Worm (Caenorhabditis elegans): Measurements from ENCODE around the gene srh-281.

srh-281 gene

ce11 chrV:16169026-16169425 is 21.6 kb upstream of the srh-281 start, which contains the start of gene str-111:
str-111 (minus strand) TSS chrV:16169126.
- TF ChIP-seq W03F9.2 (tag; optimal IDR thresholded peaks at IDR 0.05) (no peak), him-1 (tag; optimal IDR thresholded peaks at IDR 0.05) (no peak), dao-5 (tag; optimal IDR thresholded peaks at IDR 0.05) (no peak)

ce11 chrV:16171721-16172120 is 18.9 kb upstream of the srh-281 start, which contains the start of gene K05D4.9:
K05D4.9 (minus strand) TSS chrV:16171821.
- TF ChIP-seq W03F9.2 (tag; optimal IDR thresholded peaks at IDR 0.05) (no peak), dao-5 (tag; optimal IDR thresholded peaks at IDR 0.05) (no peak), him-1 (tag; optimal IDR thresholded peaks at IDR 0.05) (no peak)

- TF ChIP-seq W03F9.2 (tag; optimal IDR thresholded peaks at IDR 0.05): no peak
These were observed 16.5 kb upstream of the srh-281 start for ce11 chrV:16174109-16174508.

ce11 chrV:16175227-16175626 is 15.4 kb upstream of the srh-281 start:
- TF ChIP-seq W03F9.2 (tag; optimal IDR thresholded peaks at IDR 0.05) (no peak), dao-5 (tag; optimal IDR thresholded peaks at IDR 0.05) (no peak), him-1 (tag; optimal IDR thresholded peaks at IDR 0.05) (no peak)

- TF ChIP-seq dao-5 (tag; optimal IDR thresholded peaks at IDR 0.05) (no peak), him-1 (tag; optimal IDR thresholded peaks at IDR 0.05) (no peak), W03F9.2 (tag; optimal IDR thresholded peaks at IDR 0.05) (no peak)
These were observed 14.8 kb upstream of the srh-281 start, which contains the start of gene cyp-33D1 for ce11 chrV:16175757-16176156. cyp-33D1 (minus strand) TSS chrV:16175857.

ce11 chrV:16180350-16180749 is 10.2 kb upstream of the srh-281 start, which contains the start of gene str-106:
str-106 (plus strand) TSS chrV:16180650.
- TF ChIP-seq W03F9.2 (tag; optimal IDR thresholded peaks at IDR 0.05): no peak
- TF ChIP-seq him-1 (tag; optimal IDR thresholded peaks at IDR 0.05): no peak
- TF ChIP-seq dao-5 (tag; optimal IDR thresholded peaks at IDR 0.05): no peak

- TF ChIP-seq him-1 (tag; optimal IDR thresholded peaks at IDR 0.05) (no peak), W03F9.2 (tag; optimal IDR thresholded peaks at IDR 0.05) (no peak), dao-5 (tag; optimal IDR thresholded peaks at IDR 0.05) (no peak)
These were observed 8.5 kb upstream of the srh-281 start, which contains the start of gene srz-13 for ce11 chrV:16182110-16182509. srz-13 (plus strand) TSS chrV:16182410.

- TF ChIP-seq W03F9.2 (tag; optimal IDR thresholded peaks at IDR 0.05) (no peak), him-1 (tag; optimal IDR thresholded peaks at IDR 0.05) (no peak), dao-5 (tag; optimal IDR thresholded peaks at IDR 0.05) (no peak)
These were observed 7.7 kb upstream of the srh-281 start, which contains the start of gene srh-277 for ce11 chrV:16182918-16183317. srh-277 (plus strand) TSS chrV:16183218.

- TF ChIP-seq dao-5 (tag; optimal IDR thresholded peaks at IDR 0.05) (no peak), him-1 (tag; optimal IDR thresholded peaks at IDR 0.05) (no peak), W03F9.2 (tag; optimal IDR thresholded peaks at IDR 0.05) (no peak)
These were observed 7.2 kb upstream of the srh-281 start, which contains the start of gene srz-14 for ce11 chrV:16183357-16183756. srz-14 (plus strand) TSS chrV:16183657.

- no peak for TF ChIP-seq dao-5 (tag; optimal IDR thresholded peaks at IDR 0.05)
- TF ChIP-seq W03F9.2 (tag; optimal IDR thresholded peaks at IDR 0.05): no peak
- TF ChIP-seq him-1 (tag; optimal IDR thresholded peaks at IDR 0.05): no peak
These were observed 1.5 kb downstream of the srh-281 start, which contains the start of gene srh-279 for ce11 chrV:16192114-16192513. srh-279 (plus strand) TSS chrV:16192414.

- TF ChIP-seq W03F9.2 (tag; optimal IDR thresholded peaks at IDR 0.05) (no peak), him-1 (tag; optimal IDR thresholded peaks at IDR 0.05) (no peak), dao-5 (tag; optimal IDR thresholded peaks at IDR 0.05) (no peak)
These were observed 4.1 kb downstream of the srh-281 start, which contains the start of gene rabr-4 for ce11 chrV:16194639-16195038. rabr-4 (plus strand) TSS chrV:16194939.

- TF ChIP-seq him-1 (tag; optimal IDR thresholded peaks at IDR 0.05) (no peak), dao-5 (tag; optimal IDR thresholded peaks at IDR 0.05) (no peak), W03F9.2 (tag; optimal IDR thresholded peaks at IDR 0.05) (no peak)
These were observed 4.8 kb downstream of the srh-281 start, which contains the start of gene rabr-3 for ce11 chrV:16195379-16195778. rabr-3 (plus strand) TSS chrV:16195679.

- TF ChIP-seq W03F9.2 (tag; optimal IDR thresholded peaks at IDR 0.05): no peak
- no peak for TF ChIP-seq dao-5 (tag; optimal IDR thresholded peaks at IDR 0.05)
- TF ChIP-seq him-1 (tag; optimal IDR thresholded peaks at IDR 0.05): no peak
These were observed 7.4 kb downstream of the srh-281 start, which contains the start of gene F11A5.5 for ce11 chrV:16198016-16198415. F11A5.5 (plus strand) TSS chrV:16198316.

ce11 chrV:16201730-16202129 is 11.1 kb downstream of the srh-281 start, which contains the start of gene F11A5.17:
F11A5.17 (plus strand) TSS chrV:16202030.
- TF ChIP-seq dao-5 (tag; optimal IDR thresholded peaks at IDR 0.05) (no peak), him-1 (tag; optimal IDR thresholded peaks at IDR 0.05) (no peak), W03F9.2 (tag; optimal IDR thresholded peaks at IDR 0.05) (no peak)

ce11 chrV:16202618-16203017 is 12.0 kb downstream of the srh-281 start, which contains the start of gene F11A5.18:
F11A5.18 (plus strand) TSS chrV:16202918.
- TF ChIP-seq dao-5 (tag; optimal IDR thresholded peaks at IDR 0.05): no peak
- no peak for TF ChIP-seq W03F9.2 (tag; optimal IDR thresholded peaks at IDR 0.05)
- TF ChIP-seq him-1 (tag; optimal IDR thresholded peaks at IDR 0.05): no peak

All from whole organism, L4/young adult.